Fruit fly (Drosophila melanogaster) whole organism, embryonic: ENCODE data around the gene CG10725.

ENCODE experiments used
- CG10462 ChIP-seq: fragments of 200-800 bp; sonication (Bioruptor generic); optimal IDR thresholded peaks from 2 replicates; lab custom pipeline; 2016; ENCODE audit warnings: missing biosample characterization, missing genetic modification characterization
- CG11085 ChIP-seq: fragments of 200-800 bp; sonication (Bioruptor generic); IDR thresholded peaks from 2 replicates; pipeline ENCODE4 v1.3.6; 2022; ENCODE audit warnings: missing biosample characterization, missing genetic modification characterization
- CG11093 ChIP-seq: fragments of 200-800 bp; sonication (Bioruptor generic); IDR thresholded peaks from 3 replicates; pipeline ENCODE4 v1.3.6; 2022; ENCODE audit warnings: missing biosample characterization, missing genetic modification characterization
- CG11456 ChIP-seq: fragments of 200-800 bp; sonication (Bioruptor generic); IDR thresholded peaks from 3 replicates; pipeline ENCODE4 v1.3.6; 2022; ENCODE audit warnings: missing biosample characterization, missing genetic modification characterization
- CG11504 ChIP-seq: fragments of 200-800 bp; sonication (Bioruptor generic); optimal IDR thresholded peaks from 3 replicates; lab custom pipeline; 2019; ENCODE audit warnings: missing biosample characterization, mild to moderate bottlenecking, missing genetic modification characterization, moderate library complexity
- CG12219 ChIP-seq: fragments of 200-800 bp; sonication (Bioruptor generic); optimal IDR thresholded peaks from 3 replicates; lab custom pipeline; 2018; ENCODE audit warnings: missing biosample characterization, mild to moderate bottlenecking, missing genetic modification characterization
- CG15696 ChIP-seq: fragments of 200-800 bp; sonication (Bioruptor generic); optimal IDR thresholded peaks from 2 replicates; lab custom pipeline; 2019; ENCODE audit warnings: missing biosample characterization, mild to moderate bottlenecking, missing genetic modification characterization, moderate library complexity
- CG1603 ChIP-seq: fragments of 200-800 bp; sonication (Bioruptor generic); optimal IDR thresholded peaks from 2 replicates; lab custom pipeline; 2019; ENCODE audit warnings: missing biosample characterization, mild to moderate bottlenecking, missing genetic modification characterization, moderate library complexity
- CG18599 ChIP-seq: fragments of 200-800 bp; sonication (Bioruptor generic); optimal IDR thresholded peaks from 3 replicates; lab custom pipeline; 2017; ENCODE audit warnings: missing biosample characterization, missing genetic modification characterization, mild to moderate bottlenecking, moderate library complexity, missing genetic modification reagents
- CG32532 ChIP-seq: fragments of 200-800 bp; sonication (Bioruptor generic); IDR thresholded peaks from 2 replicates; pipeline ENCODE4 v1.3.6; 2022; ENCODE audit warnings: missing biosample characterization, missing genetic modification characterization
- CG33213 ChIP-seq: fragments of 200-800 bp; sonication (Bioruptor generic); optimal IDR thresholded peaks from 3 replicates; lab custom pipeline; 2016; ENCODE audit warnings: missing biosample characterization, missing genetic modification characterization
- CG6175 ChIP-seq: fragments of 200-800 bp; sonication (Bioruptor generic); IDR thresholded peaks from 3 replicates; pipeline ENCODE4 v1.3.6; 2022; ENCODE audit warnings: missing biosample characterization, missing genetic modification characterization
- CG6854 ChIP-seq: fragments of 200-800 bp; sonication (Bioruptor generic); optimal IDR thresholded peaks from 3 replicates; lab custom pipeline; 2017; ENCODE audit warnings: missing biosample characterization, mild to moderate bottlenecking, missing genetic modification characterization
- CG7556 ChIP-seq: fragments of 200-800 bp; sonication (Bioruptor generic); optimal IDR thresholded peaks from 2 replicates; lab custom pipeline; 2017; ENCODE audit warnings: missing biosample characterization, mild to moderate bottlenecking, missing genetic modification characterization
- CG8388 ChIP-seq: fragments of 200-800 bp; sonication (Bioruptor generic); optimal IDR thresholded peaks from 2 replicates; lab custom pipeline; 2019; ENCODE audit warnings: missing biosample characterization, mild to moderate bottlenecking, missing genetic modification characterization, moderate library complexity
- CG9727 ChIP-seq: fragments of 200-800 bp; sonication (Bioruptor generic); optimal IDR thresholded peaks from 3 replicates; lab custom pipeline; 2017; ENCODE audit warnings: missing biosample characterization, mild to moderate bottlenecking, missing genetic modification characterization
- CG9876 ChIP-seq: fragments of 200-800 bp; sonication (Bioruptor generic); optimal IDR thresholded peaks from 2 replicates; lab custom pipeline; 2016; ENCODE audit warnings: missing biosample characterization, missing genetic modification characterization
- Dll ChIP-seq: fragments of 200-800 bp; sonication (Bioruptor generic); IDR thresholded peaks from 4 replicates; pipeline ENCODE4 v1.3.6; 2022; ENCODE audit warnings: missing biosample characterization, missing genetic modification characterization; ENCODE audit not compliant: partially characterized antibody
- Kr ChIP-seq: fragments of 200-800 bp; sonication (Bioruptor generic); optimal IDR thresholded peaks from 2 replicates; lab custom pipeline; 2017; ENCODE audit warnings: missing biosample characterization, mild to moderate bottlenecking, missing genetic modification characterization
- Lim3 ChIP-seq: fragments of 200-800 bp; sonication (Bioruptor generic); IDR thresholded peaks from 2 replicates; pipeline ENCODE4 v1.3.6; 2022; ENCODE audit warnings: missing biosample characterization, missing genetic modification characterization
- Med ChIP-seq: fragments of 200-800 bp; sonication (Bioruptor generic); peaks from one replicate; lab custom pipeline; 2016; ENCODE audit warnings: missing biosample characterization, missing genetic modification characterization, mild to moderate bottlenecking, inconsistent platforms, moderate library complexity
- Neu2 ChIP-seq: fragments of 200-800 bp; sonication (Bioruptor generic); optimal IDR thresholded peaks from 3 replicates; lab custom pipeline; 2016; ENCODE audit warnings: missing biosample characterization, missing genetic modification characterization, borderline replicate concordance
- NfI ChIP-seq: fragments of 200-800 bp; sonication (Bioruptor generic); optimal IDR thresholded peaks from 3 replicates; lab custom pipeline; 2018; ENCODE audit warnings: missing biosample characterization, mild to moderate bottlenecking, missing genetic modification characterization, moderate library complexity
- Poxn ChIP-seq: fragments of 200-800 bp; sonication (Bioruptor generic); IDR thresholded peaks from 2 replicates; pipeline ENCODE4 v1.3.6; 2022; ENCODE audit warnings: missing biosample characterization, missing genetic modification characterization
- Rx ChIP-seq: fragments of 200-800 bp; sonication (Bioruptor generic); IDR thresholded peaks from 2 replicates; pipeline ENCODE4 v1.3.6; 2022; ENCODE audit warnings: missing biosample characterization, missing genetic modification characterization
- Xbp1 ChIP-seq: fragments of 200-800 bp; sonication (Bioruptor generic); optimal IDR thresholded peaks from 3 replicates; lab custom pipeline; 2016; ENCODE audit warnings: missing biosample characterization, mild to moderate bottlenecking, missing genetic modification characterization
- YL-1 ChIP-seq: fragments of 200-800 bp; sonication (Bioruptor generic); optimal IDR thresholded peaks from 3 replicates; lab custom pipeline; 2017; ENCODE audit warnings: missing biosample characterization, mild to moderate bottlenecking, missing genetic modification characterization
- cato ChIP-seq: fragments of 200-800 bp; sonication (Bioruptor generic); optimal IDR thresholded peaks from 2 replicates; lab custom pipeline; 2016; ENCODE audit warnings: missing biosample characterization, missing genetic modification characterization, borderline replicate concordance
- caup ChIP-seq: fragments of 200-800 bp; sonication (Bioruptor generic); optimal IDR thresholded peaks from 3 replicates; lab custom pipeline; 2017; ENCODE audit warnings: missing biosample characterization, mild to moderate bottlenecking, missing genetic modification characterization, moderate library complexity; ENCODE audit not compliant: severe bottlenecking
- chm ChIP-seq: fragments of 200-800 bp; sonication (Bioruptor generic); IDR thresholded peaks from 2 replicates; pipeline ENCODE4 v1.3.6; 2022; ENCODE audit warnings: missing biosample characterization, missing genetic modification characterization
- croc ChIP-seq: fragments of 200-800 bp; sonication (Bioruptor generic); conservative IDR thresholded peaks from 3 replicates; pipeline ENCODE4 v1.3.6; 2022; ENCODE audit warnings: missing biosample characterization, missing genetic modification characterization
- dimm ChIP-seq: fragments of 200-800 bp; sonication (Bioruptor generic); IDR thresholded peaks from 2 replicates; pipeline ENCODE4 v1.3.6; 2022; ENCODE audit warnings: missing biosample characterization, missing genetic modification characterization
- dm ChIP-seq: fragments of 200-800 bp; sonication (Bioruptor generic); optimal IDR thresholded peaks from 3 replicates; lab custom pipeline; 2016; ENCODE audit warnings: missing biosample characterization, missing genetic modification characterization
- dysf ChIP-seq: fragments of 200-800 bp; sonication (Bioruptor generic); IDR thresholded peaks from 3 replicates; pipeline ENCODE4 v1.3.6; 2022; ENCODE audit warnings: missing biosample characterization, missing genetic modification characterization
- fd3F ChIP-seq: fragments of 200-800 bp; sonication (Bioruptor generic); optimal IDR thresholded peaks from 2 replicates; lab custom pipeline; 2018; ENCODE audit warnings: missing biosample characterization, mild to moderate bottlenecking, missing genetic modification characterization, moderate library complexity
- gro ChIP-seq: fragments of 200-800 bp; sonication (Bioruptor generic); optimal IDR thresholded peaks from 2 replicates; lab custom pipeline; 2016; ENCODE audit warnings: missing biosample characterization, missing genetic modification characterization
- gt ChIP-seq: fragments of 200-800 bp; sonication (Bioruptor generic); IDR thresholded peaks from 2 replicates; pipeline ENCODE4 v1.3.6; 2022; ENCODE audit warnings: missing biosample characterization, missing genetic modification characterization
- hth ChIP-seq: fragments of >200 bp; optimal IDR thresholded peaks from 2 replicates; lab custom pipeline; 2017; ENCODE audit warnings: inconsistent platforms
- insv ChIP-seq, 2 experiments: fragments of 200-800 bp; sonication (Bioruptor generic); optimal IDR thresholded peaks; 3 replicates each; lab custom pipeline; 2016 to 2018; ENCODE audit warnings: missing biosample characterization in 2 of 2, missing genetic modification characterization in 2 of 2
- jing ChIP-seq: fragments of 200-800 bp; sonication (Bioruptor generic); optimal IDR thresholded peaks from 2 replicates; lab custom pipeline; 2018; ENCODE audit warnings: missing biosample characterization, mild to moderate bottlenecking, missing genetic modification characterization
- lmd ChIP-seq: fragments of 200-800 bp; sonication (Bioruptor generic); IDR thresholded peaks from 2 replicates; pipeline ENCODE4 v1.3.6; 2022; ENCODE audit warnings: missing biosample characterization, missing genetic modification characterization
- prd ChIP-seq, 3 experiments: fragments of >200 bp in 2 of 3; fragments of 200-800 bp in 1 of 3; sonication (Bioruptor generic) in 1 of 3; optimal IDR thresholded peaks in 2 of 3; IDR thresholded peaks in 1 of 3; 2 replicates in 2 of 3; 3 replicates in 1 of 3; pipeline versions ENCODE4 v1.3.6 to Lab custom; 2017 to 2022; ENCODE audit warnings: missing biosample characterization in 1 of 3, missing genetic modification characterization in 1 of 3
- rib ChIP-seq: fragments of 200-800 bp; sonication (Bioruptor generic); IDR thresholded peaks from 2 replicates; pipeline ENCODE4 v1.3.6; 2022; ENCODE audit warnings: missing biosample characterization, missing genetic modification characterization
- row ChIP-seq: fragments of 200-800 bp; sonication (Bioruptor generic); IDR thresholded peaks from 3 replicates; pipeline ENCODE4 v1.3.6; 2022; ENCODE audit warnings: missing biosample characterization, missing genetic modification characterization
- sens ChIP-seq: fragments of 200-800 bp; sonication (Bioruptor generic); peaks from one replicate; lab custom pipeline; 2016; ENCODE audit warnings: missing biosample characterization, missing genetic modification characterization
- sens-2 ChIP-seq: fragments of 200-800 bp; sonication (Bioruptor generic); IDR thresholded peaks from 2 replicates; pipeline ENCODE4 v1.3.6; 2022; ENCODE audit warnings: missing biosample characterization, missing genetic modification characterization
- stwl ChIP-seq: fragments of 200-800 bp; sonication (Bioruptor generic); optimal IDR thresholded peaks from 3 replicates; lab custom pipeline; 2018; ENCODE audit warnings: missing biosample characterization, mild to moderate bottlenecking, missing genetic modification characterization, moderate library complexity
- sug ChIP-seq: fragments of 200-800 bp; optimal IDR thresholded peaks from 2 replicates; lab custom pipeline; 2019; ENCODE audit warnings: missing biosample characterization, mild to moderate bottlenecking, missing genetic modification characterization, moderate library complexity
- tx ChIP-seq: fragments of 200-800 bp; sonication (Bioruptor generic); optimal IDR thresholded peaks from 2 replicates; lab custom pipeline; 2016; ENCODE audit warnings: missing biosample characterization, missing genetic modification characterization

The CG10725 gene

DNA sequence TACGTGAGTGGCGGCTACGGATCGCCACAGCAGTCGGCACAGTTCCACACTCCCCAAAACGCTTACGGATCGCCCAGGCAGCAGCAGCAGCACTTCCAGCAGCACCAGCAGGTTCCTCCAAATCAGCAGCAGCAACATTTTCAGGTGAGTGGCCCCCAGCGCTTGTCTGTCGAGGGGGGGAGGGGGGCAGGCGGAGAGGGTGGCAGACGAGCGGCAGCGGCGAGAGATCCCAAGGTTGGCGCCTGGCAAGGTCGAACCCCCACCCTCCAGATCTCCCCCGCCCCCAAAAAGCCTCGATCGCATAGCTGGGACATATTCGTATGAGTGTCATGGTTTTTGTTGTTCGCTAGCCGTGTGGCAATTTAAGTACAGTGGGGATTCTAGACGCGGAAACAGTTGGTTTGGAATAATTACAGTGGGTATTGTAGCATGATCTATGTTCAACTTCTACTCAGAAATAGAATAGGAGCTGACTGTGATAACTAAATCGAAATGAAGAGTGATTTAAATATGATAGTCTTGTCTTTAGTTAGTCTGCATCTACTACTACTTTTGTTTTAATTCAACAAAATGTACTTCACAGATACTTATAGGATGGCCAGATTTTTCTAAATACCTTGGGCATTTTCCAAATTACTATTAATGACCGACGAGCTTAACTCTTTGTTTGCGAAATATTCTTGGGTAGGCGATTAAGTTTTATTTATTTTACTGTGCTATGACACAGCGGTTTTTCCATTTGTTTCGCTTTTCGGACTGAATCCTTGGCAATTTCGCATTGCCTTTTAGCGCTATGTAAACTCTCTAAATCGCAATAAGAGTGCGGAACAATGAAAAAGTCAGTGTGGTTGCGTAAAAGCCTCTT, 40.8 kb downstream of the CG10725 start (continued):
- TF ChIP-seq CG10462 (no peak), stwl (tag; lab: Kevin White, UChicago) (no peak), CG9876 (GFP tag; lab: Kevin White, UChicago) (no peak), sens (GFP tag; lab: Kevin White, UChicago) (peak; percentile 29), Neu2 (no peak), CG32532 (GFP tag; lab: Robert Waterston, UW) (peak; percentile 61), sug (tag; lab: Kevin White, UChicago) (no peak), Kr (GFP tag; lab: Kevin White, UChicago) (no peak), CG11456 (GFP tag; lab: Robert Waterston, UW) (no peak), fd3F (GFP tag; lab: Kevin White, UChicago) (peak; percentile 7), rib (no peak), row (GFP tag; lab: Robert Waterston, UW) (peak; percentile 65), insv (GFP tag; optimal IDR thresholded peaks at IDR 0.05; lab: Kevin White, UChicago) (no peak), sens-2 (0 out of 2 replicates have a peak, but pooled peaks have one; percentile 6), YL-1 (GFP tag; lab: Kevin White, UChicago) (no peak), cato (GFP tag; lab: Kevin White, UChicago) (no peak), Med (peak; percentile 62), hth (no peak), Poxn (0 out of 2 replicates have a peak, but pooled peaks have one; percentile 3), CG1603 (tag; lab: Kevin White, UChicago) (peak; percentile 16), CG33213 (GFP tag; lab: Kevin White, UChicago) (no peak), dm (no peak), Lim3 (no peak), jing (GFP tag; lab: Kevin White, UChicago) (no peak), gt (no peak), dimm (no peak), CG11093 (no peak), prd (optimal IDR thresholded peaks at IDR 0.05; lab: Kevin White, UChicago) (no peak), prd (GFP tag; IDR thresholded peaks at IDR 0.05; lab: Robert Waterston, UW) (0 out of 3 replicates have a peak, but pooled peaks have one; percentile 19), CG18599 (GFP tag; lab: Kevin White, UChicago) (peak; percentile 31), croc (GFP tag; lab: Robert Waterston, UW) (no peak), CG11085 (GFP tag; lab: Robert Waterston, UW) (no peak), Dll (GFP tag; lab: Robert Waterston, UW) (no peak), chm (no peak), Rx (GFP tag; lab: Robert Waterston, UW) (no peak), tx (GFP tag; lab: Kevin White, UChicago) (no peak), gro (no peak), CG12219 (GFP tag; lab: Kevin White, UChicago) (no peak), CG7556 (GFP tag; lab: Kevin White, UChicago) (peak; percentile 20), caup (peak; percentile 20), CG6175 (GFP tag; lab: Robert Waterston, UW) (peak; percentile 84), Xbp1 (GFP tag; lab: Kevin White, UChicago) (no peak), CG8388 (no peak), CG15696 (tag; lab: Kevin White, UChicago) (no peak), CG9727 (GFP tag; lab: Kevin White, UChicago) (no peak), NfI (peak; percentile 29), lmd (GFP tag; lab: Robert Waterston, UW) (peak; percentile 55), dysf (GFP tag; lab: Robert Waterston, UW) (peak; percentile 65), CG6854 (GFP tag; lab: Kevin White, UChicago) (no peak), CG11504 (peak; percentile 43)
